Fruit fly (Drosophila melanogaster) whole organism, embryonic: ENCODE results near the gene TBC1D16.

ENCODE experiments used
- Blimp-1 ChIP-seq: fragments of 200-800 bp; sonication (Bioruptor generic); optimal IDR thresholded peaks from 3 replicates; lab custom pipeline; 2018; ENCODE audit warnings: missing biosample characterization, missing genetic modification characterization, mild to moderate bottlenecking, moderate library complexity, missing genetic modification reagents
- CG1024 ChIP-seq: fragments of 200-800 bp; sonication (Bioruptor generic); IDR thresholded peaks from 2 replicates; pipeline ENCODE4 v1.3.6; 2022; ENCODE audit warnings: missing biosample characterization, missing genetic modification characterization
- CG11093 ChIP-seq: fragments of 200-800 bp; sonication (Bioruptor generic); IDR thresholded peaks from 3 replicates; pipeline ENCODE4 v1.3.6; 2022; ENCODE audit warnings: missing biosample characterization, missing genetic modification characterization
- CG13123 ChIP-seq: fragments of 200-800 bp; sonication (Bioruptor generic); optimal IDR thresholded peaks from 2 replicates; lab custom pipeline; 2016; ENCODE audit warnings: missing biosample characterization, missing genetic modification characterization
- CG15514 ChIP-seq: fragments of 200-800 bp; sonication (Bioruptor generic); optimal IDR thresholded peaks from 3 replicates; lab custom pipeline; 2017; ENCODE audit warnings: missing biosample characterization, missing genetic modification characterization, mild to moderate bottlenecking, moderate library complexity, missing genetic modification reagents
- CG1603 ChIP-seq: fragments of 200-800 bp; sonication (Bioruptor generic); optimal IDR thresholded peaks from 2 replicates; lab custom pipeline; 2019; ENCODE audit warnings: missing biosample characterization, mild to moderate bottlenecking, missing genetic modification characterization, moderate library complexity
- CG17359 ChIP-seq: fragments of 200-800 bp; sonication (Bioruptor generic); optimal IDR thresholded peaks from 3 replicates; lab custom pipeline; 2018; ENCODE audit warnings: missing biosample characterization, mild to moderate bottlenecking, missing genetic modification characterization, moderate library complexity
- CG18599 ChIP-seq: fragments of 200-800 bp; sonication (Bioruptor generic); optimal IDR thresholded peaks from 3 replicates; lab custom pipeline; 2017; ENCODE audit warnings: missing biosample characterization, missing genetic modification characterization, mild to moderate bottlenecking, moderate library complexity, missing genetic modification reagents
- CG18764 ChIP-seq: fragments of 200-800 bp; sonication (Bioruptor generic); optimal IDR thresholded peaks from 3 replicates; lab custom pipeline; 2016; ENCODE audit warnings: missing biosample characterization, missing genetic modification characterization
- CG30403 ChIP-seq: fragments of 200-800 bp; sonication (Bioruptor generic); optimal IDR thresholded peaks from 3 replicates; lab custom pipeline; 2016; ENCODE audit warnings: missing biosample characterization, missing genetic modification characterization
- CG30431 ChIP-seq: fragments of 200-800 bp; sonication (Bioruptor generic); optimal IDR thresholded peaks from 2 replicates; lab custom pipeline; 2017; ENCODE audit warnings: missing biosample characterization, missing genetic modification characterization
- CG31388 ChIP-seq: fragments of 200-800 bp; sonication (Bioruptor generic); optimal IDR thresholded peaks from 2 replicates; lab custom pipeline; 2016; ENCODE audit warnings: missing biosample characterization, missing genetic modification characterization
- CG3163 ChIP-seq: fragments of 200-800 bp; sonication (Bioruptor generic); optimal IDR thresholded peaks from 3 replicates; lab custom pipeline; 2016; ENCODE audit warnings: missing biosample characterization, missing genetic modification characterization
- CG3407 ChIP-seq: fragments of 200-800 bp; sonication (Bioruptor generic); optimal IDR thresholded peaks from 2 replicates; lab custom pipeline; 2018; ENCODE audit warnings: missing biosample characterization, mild to moderate bottlenecking, missing genetic modification characterization
- CG4730 ChIP-seq: fragments of 200-800 bp; sonication (Bioruptor generic); IDR thresholded peaks from 2 replicates; pipeline ENCODE4 v1.3.6; 2022; ENCODE audit warnings: missing biosample characterization, missing genetic modification characterization
- CG6175 ChIP-seq: fragments of 200-800 bp; sonication (Bioruptor generic); IDR thresholded peaks from 3 replicates; pipeline ENCODE4 v1.3.6; 2022; ENCODE audit warnings: missing biosample characterization, missing genetic modification characterization
- CG7786 ChIP-seq: fragments of 200-800 bp; sonication (Bioruptor generic); optimal IDR thresholded peaks from 2 replicates; lab custom pipeline; 2016; ENCODE audit warnings: missing biosample characterization, missing genetic modification characterization
- CG8281 ChIP-seq: fragments of 200-800 bp; sonication (Bioruptor generic); optimal IDR thresholded peaks from 2 replicates; lab custom pipeline; 2018; ENCODE audit warnings: missing biosample characterization, mild to moderate bottlenecking, missing genetic modification characterization, moderate library complexity
- Dip3 ChIP-seq: fragments of 200-800 bp; sonication (Bioruptor generic); optimal IDR thresholded peaks from 3 replicates; lab custom pipeline; 2016; ENCODE audit warnings: missing biosample characterization, missing genetic modification characterization
- HHEX ChIP-seq: fragments of 200-800 bp; sonication (Bioruptor generic); optimal IDR thresholded peaks from 3 replicates; lab custom pipeline; 2017; ENCODE audit warnings: missing biosample characterization, mild to moderate bottlenecking, missing genetic modification characterization, missing genetic modification reagents
- Hmr ChIP-seq: fragments of 200-800 bp; sonication (Bioruptor generic); optimal IDR thresholded peaks from 3 replicates; lab custom pipeline; 2017; ENCODE audit warnings: mild to moderate bottlenecking, missing biosample characterization, missing genetic modification reagents, missing genetic modification characterization
- Nf-YB ChIP-seq: fragments of 200-800 bp; sonication (Bioruptor generic); optimal IDR thresholded peaks from 3 replicates; lab custom pipeline; 2019; ENCODE audit warnings: missing biosample characterization, mild to moderate bottlenecking, missing genetic modification characterization, moderate library complexity
- Nf-YC ChIP-seq: fragments of 200-800 bp; optimal IDR thresholded peaks from 3 replicates; lab custom pipeline; 2019; ENCODE audit warnings: missing biosample characterization, mild to moderate bottlenecking, missing genetic modification characterization, moderate library complexity
- al ChIP-seq: fragments of 200-800 bp; sonication (Bioruptor generic); IDR thresholded peaks from 2 replicates; pipeline ENCODE4 v1.3.6; 2022; ENCODE audit warnings: missing biosample characterization, missing genetic modification characterization
- az2 ChIP-seq: fragments of 200-800 bp; sonication (Bioruptor generic); optimal IDR thresholded peaks from 3 replicates; lab custom pipeline; 2016; ENCODE audit warnings: missing biosample characterization, missing genetic modification characterization
- cas ChIP-seq: fragments of 200-800 bp; sonication (Bioruptor generic); IDR thresholded peaks from 2 replicates; pipeline ENCODE4 v1.3.6; 2022; ENCODE audit warnings: missing biosample characterization, missing genetic modification characterization
- chn ChIP-seq: fragments of 200-800 bp; sonication (Bioruptor generic); optimal IDR thresholded peaks from 2 replicates; lab custom pipeline; 2016; ENCODE audit warnings: missing biosample characterization, missing genetic modification characterization
- crp ChIP-seq, 2 experiments: fragments of 200-800 bp; sonication (Bioruptor generic); optimal IDR thresholded peaks; 2 replicates in 1 of 2; 3 replicates in 1 of 2; lab custom pipeline; 2017; ENCODE audit warnings: missing biosample characterization in 2 of 2, missing genetic modification characterization in 2 of 2, mild to moderate bottlenecking in 1 of 2, moderate library complexity in 1 of 2
- disco-r ChIP-seq: fragments of 200-800 bp; sonication (Bioruptor generic); optimal IDR thresholded peaks from 2 replicates; lab custom pipeline; 2016; ENCODE audit warnings: missing biosample characterization, missing genetic modification characterization
- ems ChIP-seq: fragments of 200-800 bp; sonication (Bioruptor generic); optimal IDR thresholded peaks from 3 replicates; lab custom pipeline; 2016; ENCODE audit warnings: missing biosample characterization, missing genetic modification characterization
- fd3F ChIP-seq: fragments of 200-800 bp; sonication (Bioruptor generic); optimal IDR thresholded peaks from 2 replicates; lab custom pipeline; 2018; ENCODE audit warnings: missing biosample characterization, mild to moderate bottlenecking, missing genetic modification characterization, moderate library complexity
- gcm2 ChIP-seq: fragments of 200-800 bp; sonication (Bioruptor generic); optimal IDR thresholded peaks from 2 replicates; lab custom pipeline; 2016; ENCODE audit warnings: missing biosample characterization, missing genetic modification characterization
- gem ChIP-seq: fragments of 200-800 bp; sonication (Bioruptor generic); optimal IDR thresholded peaks from 2 replicates; lab custom pipeline; 2019; ENCODE audit warnings: missing biosample characterization, mild to moderate bottlenecking, missing genetic modification characterization, moderate library complexity
- hbn ChIP-seq: fragments of 200-800 bp; sonication (Bioruptor generic); IDR thresholded peaks from 2 replicates; pipeline ENCODE4 v1.3.6; 2022; ENCODE audit warnings: missing biosample characterization, missing genetic modification characterization; ENCODE audit not compliant: partially characterized antibody
- lbe ChIP-seq: fragments of 200-800 bp; sonication (Bioruptor generic); optimal IDR thresholded peaks from 2 replicates; lab custom pipeline; 2016; ENCODE audit warnings: missing biosample characterization, mild to moderate bottlenecking, missing genetic modification characterization
- lilli ChIP-seq: fragments of 200-800 bp; sonication (Bioruptor generic); optimal IDR thresholded peaks from 3 replicates; lab custom pipeline; 2016; ENCODE audit warnings: missing biosample characterization, missing genetic modification characterization
- mld ChIP-seq: fragments of 200-800 bp; sonication (Bioruptor generic); IDR thresholded peaks from 3 replicates; pipeline ENCODE4 v1.3.6; 2022; ENCODE audit warnings: missing biosample characterization, missing genetic modification characterization; ENCODE audit not compliant: partially characterized antibody
- pb ChIP-seq: fragments of 200-800 bp; sonication (Bioruptor generic); optimal IDR thresholded peaks from 3 replicates; lab custom pipeline; 2016; ENCODE audit warnings: missing biosample characterization, missing genetic modification characterization
- psq ChIP-seq: fragments of 200-800 bp; sonication (Bioruptor generic); optimal IDR thresholded peaks from 2 replicates; lab custom pipeline; 2017; ENCODE audit warnings: missing biosample characterization, missing genetic modification characterization
- pum ChIP-seq: fragments of 200-800 bp; sonication (Bioruptor generic); optimal IDR thresholded peaks from 2 replicates; lab custom pipeline; 2016; ENCODE audit warnings: missing biosample characterization, missing genetic modification characterization
- pzg ChIP-seq: fragments of 200-800 bp; sonication (Bioruptor generic); optimal IDR thresholded peaks from 3 replicates; lab custom pipeline; 2018; ENCODE audit warnings: missing biosample characterization, mild to moderate bottlenecking, missing genetic modification characterization, moderate library complexity
- sc ChIP-seq, 3 experiments: fragments of >200 bp in 2 of 3; fragments of 200-800 bp in 1 of 3; sonication (Bioruptor generic) in 1 of 3; optimal IDR thresholded peaks; 2 replicates in 2 of 3; 3 replicates in 1 of 3; lab custom pipeline; 2017; ENCODE audit warnings: mild to moderate bottlenecking in 1 of 3, missing biosample characterization in 1 of 3, missing genetic modification characterization in 1 of 3, missing genetic modification reagents in 1 of 3
- schlank ChIP-seq: fragments of 200-800 bp; sonication (Bioruptor generic); optimal IDR thresholded peaks from 2 replicates; lab custom pipeline; 2018; ENCODE audit warnings: missing biosample characterization, mild to moderate bottlenecking, missing genetic modification characterization
- tap ChIP-seq: fragments of 200-800 bp; optimal IDR thresholded peaks from 3 replicates; lab custom pipeline; 2019; ENCODE audit warnings: missing biosample characterization, mild to moderate bottlenecking, missing genetic modification characterization, moderate library complexity
- trem ChIP-seq: fragments of 200-800 bp; optimal IDR thresholded peaks from 3 replicates; lab custom pipeline; 2019; ENCODE audit warnings: missing biosample characterization, mild to moderate bottlenecking, missing genetic modification characterization, moderate library complexity
- ttk ChIP-seq: fragments of 200-800 bp; sonication (Bioruptor generic); IDR thresholded peaks from 2 replicates; pipeline ENCODE4 v2.1.2; 2022; ENCODE audit warnings: missing biosample characterization, missing genetic modification characterization
- unpg ChIP-seq: fragments of 200-800 bp; sonication (Bioruptor generic); optimal IDR thresholded peaks from 3 replicates; lab custom pipeline; 2018; ENCODE audit warnings: missing biosample characterization, mild to moderate bottlenecking, missing genetic modification characterization, moderate library complexity
- vnd ChIP-seq: fragments of 200-800 bp; sonication (Bioruptor generic); IDR thresholded peaks from 3 replicates; pipeline ENCODE4 v1.3.6; 2022; ENCODE audit warnings: missing biosample characterization, missing genetic modification characterization; ENCODE audit not compliant: partially characterized antibody
- zen2 ChIP-seq: fragments of 200-800 bp; sonication (Bioruptor generic); IDR thresholded peaks from 3 replicates; pipeline ENCODE4 v1.3.6; 2022; ENCODE audit warnings: missing biosample characterization, missing genetic modification characterization; ENCODE audit not compliant: partially characterized antibody

Gene TBC1D16

DNA sequence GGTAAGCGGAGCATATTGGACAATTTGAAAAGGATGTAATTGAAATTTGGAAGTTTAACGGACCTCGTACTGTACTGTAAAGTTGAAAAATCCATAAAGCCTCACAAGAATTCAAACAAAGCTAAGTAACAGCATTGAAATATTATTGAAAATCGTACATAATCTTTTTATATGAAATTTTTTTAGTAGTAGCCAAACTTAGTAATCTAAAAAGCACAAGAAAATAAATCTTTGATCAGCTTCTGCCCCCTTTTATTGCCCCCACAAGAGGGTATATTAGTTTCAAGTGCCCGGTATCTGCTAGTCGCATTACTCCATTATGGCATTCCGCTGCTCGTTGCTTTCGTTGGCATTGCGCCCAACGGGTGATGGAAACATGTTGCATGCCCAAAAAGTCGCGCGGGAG lies 31.4 kb upstream of the TBC1D16 start (continued):
- TF ChIP-seq sc (optimal IDR thresholded peaks at IDR 0.05; lab: Kevin White, UChicago) (no peak), sc (GFP tag; optimal IDR thresholded peaks at IDR 0.05; lab: Kevin White, UChicago) (peak; percentile 56), CG8281 (tag; lab: Kevin White, UChicago) (peak; percentile 23), tap (tag; lab: Kevin White, UChicago) (peak; percentile 46), gcm2 (GFP tag; lab: Kevin White, UChicago) (no peak), CG7786 (peak; percentile 28), pzg (GFP tag; lab: Kevin White, UChicago) (no peak), unpg (GFP tag; lab: Kevin White, UChicago) (peak; percentile 22), disco-r (GFP tag; lab: Kevin White, UChicago) (peak; percentile 18), CG31388 (GFP tag; lab: Kevin White, UChicago) (peak; percentile 40), Nf-YB (peak; percentile 32), al (GFP tag; lab: Robert Waterston, UW) (peak; percentile 4; the same call in 1 of the 2 replicates), cas (no peak), crp (GFP tag; optimal IDR thresholded peaks at IDR 0.05; lab: Kevin White, UChicago) (peak in 1 of 2 experiments; percentile 8), vnd (GFP tag; lab: Robert Waterston, UW) (no peak), ems (GFP tag; lab: Kevin White, UChicago) (peak; percentile 36), CG11093 (GFP tag; lab: Robert Waterston, UW) (peak; percentile 63; the same call in 1 of the 3 replicates), az2 (GFP tag; lab: Kevin White, UChicago) (peak; percentile 60), CG30431 (GFP tag; lab: Kevin White, UChicago) (peak; percentile 35), Nf-YC (no peak), Hmr (GFP tag; lab: Kevin White, UChicago) (no peak), Blimp-1 (GFP tag; lab: Kevin White, UChicago) (peak; percentile 74), gem (tag; lab: Kevin White, UChicago) (peak; percentile 73), CG6175 (peak; percentile 14; the same call in 1 of the 3 replicates), CG3163 (GFP tag; lab: Kevin White, UChicago) (no peak), trem (tag; lab: Kevin White, UChicago) (peak; percentile 37), hbn (GFP tag; lab: Robert Waterston, UW) (no peak), CG4730 (no peak), fd3F (peak; percentile 2), chn (GFP tag; lab: Kevin White, UChicago) (peak; percentile 42), CG18599 (GFP tag; lab: Kevin White, UChicago) (peak; percentile 36), psq (GFP tag; lab: Kevin White, UChicago) (peak; percentile 10), CG18764 (peak; percentile 1), zen2 (GFP tag; lab: Robert Waterston, UW) (no peak), CG1024 (no peak), CG1603 (tag; lab: Kevin White, UChicago) (no peak), CG3407 (peak; percentile 33), schlank (tag; lab: Kevin White, UChicago) (no peak), CG30403 (GFP tag; lab: Kevin White, UChicago) (peak; percentile 75), mld (GFP tag; lab: Robert Waterston, UW) (no peak), CG15514 (GFP tag; lab: Kevin White, UChicago) (peak; percentile 36), pb (peak; percentile 1), pum (GFP tag; lab: Kevin White, UChicago) (peak; percentile 53), Dip3 (GFP tag; lab: Kevin White, UChicago) (no peak), ttk (GFP tag; lab: Robert Waterston, UW) (peak; percentile 62), lbe (GFP tag; lab: Kevin White, UChicago) (no peak), HHEX (GFP tag; lab: Kevin White, UChicago) (peak; percentile 53), CG17359 (tag; lab: Kevin White, UChicago) (peak; percentile 74), CG13123 (GFP tag; lab: Kevin White, UChicago) (no peak), lilli (GFP tag; lab: Kevin White, UChicago) (peak; percentile 35)
